Worm (Caenorhabditis elegans) whole organism, L1 larva: ENCODE data around the gene F58F6.5.

Experiments
- aly-2 ChIP-seq: fragments of 150-350 bp; optimal IDR thresholded peaks from 2 replicates; lab custom pipeline; 2014; ENCODE audit warnings: missing biosample characterization, missing genetic modification characterization
- nhr-47 ChIP-seq: sonication (generic microtip); optimal IDR thresholded peaks from 2 replicates; lab custom pipeline; 2016; ENCODE audit warnings: mild to moderate bottlenecking, missing genetic modification characterization, moderate library complexity, missing compliant biosample characterization
- pqm-1 ChIP-seq: sonication (generic microtip); optimal IDR thresholded peaks from 3 replicates; lab custom pipeline; 2017; ENCODE audit warnings: missing biosample characterization, missing genetic modification characterization
- zag-1 ChIP-seq: fragments of 150-350 bp; optimal IDR thresholded peaks from 2 replicates; lab custom pipeline; 2014; ENCODE audit warnings: missing biosample characterization, missing genetic modification characterization

- TF ChIP-seq nhr-47 (tag; lab: Kevin White, UChicago) (no peak), aly-2 (tag; lab: Kevin White, UChicago) (no peak), pqm-1 (tag; lab: Kevin White, UChicago) (peak; percentile 77), zag-1 (tag; lab: Kevin White, UChicago) (no peak)
Observed at ce11 chrIV:1378954-1379353, 35.5 kb downstream of the F58F6.5 start.
